Fruit fly (Drosophila melanogaster) whole organism, embryonic: ENCODE results near the gene Fst.

Experiments used
- CG10209 ChIP-seq: fragments of 200-800 bp; sonication (Bioruptor generic); optimal IDR thresholded peaks from 3 replicates; lab custom pipeline; 2017; ENCODE audit warnings: missing biosample characterization, mild to moderate bottlenecking, missing genetic modification characterization, missing genetic modification reagents
- CG1024 ChIP-seq: fragments of 200-800 bp; sonication (Bioruptor generic); IDR thresholded peaks from 2 replicates; pipeline ENCODE4 v1.3.6; 2022; ENCODE audit warnings: missing biosample characterization, missing genetic modification characterization
- CG11456 ChIP-seq: fragments of 200-800 bp; sonication (Bioruptor generic); IDR thresholded peaks from 3 replicates; pipeline ENCODE4 v1.3.6; 2022; ENCODE audit warnings: missing biosample characterization, missing genetic modification characterization
- CG11696 ChIP-seq: fragments of 200-800 bp; sonication (Bioruptor generic); IDR thresholded peaks from 2 replicates; pipeline ENCODE4 v1.3.6; 2022; ENCODE audit warnings: missing biosample characterization, missing genetic modification characterization
- CG11723 ChIP-seq: fragments of 200-800 bp; sonication (Bioruptor generic); optimal IDR thresholded peaks from 2 replicates; lab custom pipeline; 2017; ENCODE audit warnings: missing biosample characterization, mild to moderate bottlenecking, missing genetic modification characterization
- CG12155 ChIP-seq: fragments of 200-800 bp; sonication (Bioruptor generic); optimal IDR thresholded peaks from 3 replicates; lab custom pipeline; 2016; ENCODE audit warnings: missing biosample characterization, missing genetic modification characterization
- CG12659 ChIP-seq: fragments of 200-800 bp; sonication (Bioruptor generic); optimal IDR thresholded peaks from 3 replicates; lab custom pipeline; 2017; ENCODE audit warnings: mild to moderate bottlenecking, missing biosample characterization, missing genetic modification reagents, missing genetic modification characterization
- CG14441 ChIP-seq: fragments of 200-800 bp; sonication (Bioruptor generic); IDR thresholded peaks from 2 replicates; pipeline ENCODE4 v1.3.6; 2022; ENCODE audit warnings: missing biosample characterization, missing genetic modification characterization
- CG15073 ChIP-seq: fragments of 200-800 bp; sonication (Bioruptor generic); optimal IDR thresholded peaks from 2 replicates; lab custom pipeline; 2016; ENCODE audit warnings: missing biosample characterization, missing genetic modification characterization
- CG16815 ChIP-seq: fragments of 200-800 bp; sonication (Bioruptor generic); optimal IDR thresholded peaks from 3 replicates; lab custom pipeline; 2017; ENCODE audit warnings: missing biosample characterization, mild to moderate bottlenecking, missing genetic modification characterization
- CG17359 ChIP-seq: fragments of 200-800 bp; sonication (Bioruptor generic); optimal IDR thresholded peaks from 3 replicates; lab custom pipeline; 2018; ENCODE audit warnings: missing biosample characterization, mild to moderate bottlenecking, missing genetic modification characterization, moderate library complexity
- CG31388 ChIP-seq: fragments of 200-800 bp; sonication (Bioruptor generic); optimal IDR thresholded peaks from 2 replicates; lab custom pipeline; 2016; ENCODE audit warnings: missing biosample characterization, missing genetic modification characterization
- CG3847 ChIP-seq: fragments of 200-800 bp; sonication (Bioruptor generic); IDR thresholded peaks from 2 replicates; pipeline ENCODE4 v1.3.6; 2022; ENCODE audit warnings: missing biosample characterization, missing genetic modification characterization
- CG3995 ChIP-seq: fragments of 200-800 bp; sonication (Bioruptor generic); optimal IDR thresholded peaks from 3 replicates; lab custom pipeline; 2016; ENCODE audit warnings: missing biosample characterization, missing genetic modification characterization
- CG6272 ChIP-seq: fragments of 200-800 bp; sonication (Bioruptor generic); IDR thresholded peaks from 2 replicates; pipeline ENCODE4 v1.3.6; 2022; ENCODE audit warnings: missing biosample characterization, missing genetic modification characterization
- CG6854 ChIP-seq: fragments of 200-800 bp; sonication (Bioruptor generic); optimal IDR thresholded peaks from 3 replicates; lab custom pipeline; 2017; ENCODE audit warnings: missing biosample characterization, mild to moderate bottlenecking, missing genetic modification characterization
- CG7271 ChIP-seq: fragments of 200-800 bp; sonication (Bioruptor generic); optimal IDR thresholded peaks from 2 replicates; lab custom pipeline; 2018; ENCODE audit warnings: missing biosample characterization, mild to moderate bottlenecking, missing genetic modification characterization, moderate library complexity
- CG7556 ChIP-seq: fragments of 200-800 bp; sonication (Bioruptor generic); optimal IDR thresholded peaks from 2 replicates; lab custom pipeline; 2017; ENCODE audit warnings: missing biosample characterization, mild to moderate bottlenecking, missing genetic modification characterization
- CG9797 ChIP-seq: fragments of 200-800 bp; sonication (Bioruptor generic); optimal IDR thresholded peaks from 3 replicates; lab custom pipeline; 2018; ENCODE audit warnings: missing biosample characterization, mild to moderate bottlenecking, missing genetic modification characterization
- Doc2 ChIP-seq: fragments of 200-800 bp; sonication (Bioruptor generic); IDR thresholded peaks from 2 replicates; pipeline ENCODE4 v1.3.6; 2022; ENCODE audit warnings: missing biosample characterization, missing genetic modification characterization
- Dref ChIP-seq: fragments of 200-800 bp; sonication (Bioruptor generic); IDR thresholded peaks from 2 replicates; pipeline ENCODE4 v1.3.6; 2022; ENCODE audit warnings: missing biosample characterization, missing genetic modification characterization
- Drgx ChIP-seq: fragments of 200-800 bp; sonication (Bioruptor generic); IDR thresholded peaks from 2 replicates; pipeline ENCODE4 v1.3.6; 2022; ENCODE audit warnings: missing biosample characterization, missing genetic modification characterization
- HHEX ChIP-seq: fragments of 200-800 bp; sonication (Bioruptor generic); optimal IDR thresholded peaks from 3 replicates; lab custom pipeline; 2017; ENCODE audit warnings: missing biosample characterization, mild to moderate bottlenecking, missing genetic modification characterization, missing genetic modification reagents
- Hand ChIP-seq: fragments of 200-800 bp; sonication (Bioruptor generic); optimal IDR thresholded peaks from 2 replicates; lab custom pipeline; 2017; ENCODE audit warnings: mild to moderate bottlenecking, missing biosample characterization, missing genetic modification reagents, missing genetic modification characterization
- Hr3 ChIP-seq: fragments of 200-800 bp; sonication (Bioruptor generic); optimal IDR thresholded peaks from 3 replicates; lab custom pipeline; 2016; ENCODE audit warnings: missing biosample characterization, missing genetic modification characterization
- Hr39 ChIP-seq: fragments of >200 bp; optimal IDR thresholded peaks from 2 replicates; lab custom pipeline; 2017
- Lpt ChIP-seq: fragments of >200 bp; optimal IDR thresholded peaks from 2 replicates; lab custom pipeline; 2018; ENCODE audit warnings: missing biosample characterization, missing genetic modification characterization
- MTF-1 ChIP-seq: fragments of 200-800 bp; sonication (Bioruptor generic); optimal IDR thresholded peaks from 2 replicates; lab custom pipeline; 2018; ENCODE audit warnings: missing biosample characterization, mild to moderate bottlenecking, missing genetic modification characterization, borderline replicate concordance
- Mad ChIP-seq: fragments of 200-800 bp; sonication (Bioruptor generic); optimal IDR thresholded peaks from 2 replicates; lab custom pipeline; 2016; ENCODE audit warnings: missing biosample characterization, missing genetic modification characterization
- NC2α ChIP-seq: fragments of 200-800 bp; sonication (Bioruptor generic); optimal IDR thresholded peaks from 2 replicates; lab custom pipeline; 2016; ENCODE audit warnings: missing biosample characterization, missing genetic modification characterization
- NfI ChIP-seq: fragments of 200-800 bp; sonication (Bioruptor generic); optimal IDR thresholded peaks from 3 replicates; lab custom pipeline; 2018; ENCODE audit warnings: missing biosample characterization, mild to moderate bottlenecking, missing genetic modification characterization, moderate library complexity
- Sin3A ChIP-seq: fragments of >200 bp; optimal IDR thresholded peaks from 2 replicates; lab custom pipeline; 2018
- ap ChIP-seq: fragments of 200-800 bp; sonication (Bioruptor generic); IDR thresholded peaks from 2 replicates; pipeline ENCODE4 v1.3.6; 2022; ENCODE audit warnings: missing biosample characterization, missing genetic modification characterization
- dimm ChIP-seq: fragments of 200-800 bp; sonication (Bioruptor generic); IDR thresholded peaks from 2 replicates; pipeline ENCODE4 v1.3.6; 2022; ENCODE audit warnings: missing biosample characterization, missing genetic modification characterization
- ftz-f1 ChIP-seq: fragments of 200-800 bp; sonication (Bioruptor generic); optimal IDR thresholded peaks from 2 replicates; lab custom pipeline; 2016; ENCODE audit warnings: missing biosample characterization, missing genetic modification characterization
- gsb-n ChIP-seq: fragments of 200-800 bp; sonication (Bioruptor generic); optimal IDR thresholded peaks from 3 replicates; lab custom pipeline; 2018; ENCODE audit warnings: missing biosample characterization, mild to moderate bottlenecking, missing genetic modification characterization
- hb ChIP-seq: fragments of 200-800 bp; sonication (Bioruptor generic); IDR thresholded peaks from 3 replicates; pipeline ENCODE4 v1.3.6; 2022; ENCODE audit warnings: missing biosample characterization, missing genetic modification characterization; ENCODE audit not compliant: partially characterized antibody
- inv ChIP-seq: fragments of 200-800 bp; sonication (Bioruptor generic); IDR thresholded peaks from 2 replicates; pipeline ENCODE4 v1.3.6; 2022; ENCODE audit warnings: missing biosample characterization, missing genetic modification characterization; ENCODE audit not compliant: partially characterized antibody
- jing ChIP-seq: fragments of 200-800 bp; sonication (Bioruptor generic); optimal IDR thresholded peaks from 2 replicates; lab custom pipeline; 2018; ENCODE audit warnings: missing biosample characterization, mild to moderate bottlenecking, missing genetic modification characterization
- jumu ChIP-seq: fragments of 200-800 bp; sonication (Bioruptor generic); optimal IDR thresholded peaks from 3 replicates; lab custom pipeline; 2016; ENCODE audit warnings: missing biosample characterization, missing genetic modification characterization
- lilli ChIP-seq: fragments of 200-800 bp; sonication (Bioruptor generic); optimal IDR thresholded peaks from 3 replicates; lab custom pipeline; 2016; ENCODE audit warnings: missing biosample characterization, missing genetic modification characterization
- lmd ChIP-seq: fragments of 200-800 bp; sonication (Bioruptor generic); IDR thresholded peaks from 2 replicates; pipeline ENCODE4 v1.3.6; 2022; ENCODE audit warnings: missing biosample characterization, missing genetic modification characterization
- nau ChIP-seq: fragments of 200-800 bp; sonication (Bioruptor generic); optimal IDR thresholded peaks from 3 replicates; lab custom pipeline; 2017; ENCODE audit warnings: missing biosample characterization, mild to moderate bottlenecking, missing genetic modification characterization, missing genetic modification reagents
- oc ChIP-seq: fragments of 200-800 bp; sonication (Bioruptor generic); optimal IDR thresholded peaks from 2 replicates; lab custom pipeline; 2018; ENCODE audit warnings: missing biosample characterization, mild to moderate bottlenecking, missing genetic modification characterization, moderate library complexity
- pho ChIP-seq: fragments of 200-800 bp; sonication (Bioruptor generic); optimal IDR thresholded peaks from 2 replicates; lab custom pipeline; 2016; ENCODE audit warnings: missing biosample characterization, missing genetic modification characterization
- ranshi ChIP-seq: fragments of 200-800 bp; sonication (Bioruptor generic); IDR thresholded peaks from 2 replicates; pipeline ENCODE4 v1.3.6; 2022; ENCODE audit warnings: missing biosample characterization, missing genetic modification characterization
- repo ChIP-seq: fragments of 200-800 bp; sonication (Bioruptor generic); optimal IDR thresholded peaks from 2 replicates; lab custom pipeline; 2016; ENCODE audit warnings: missing biosample characterization, missing genetic modification characterization
- sens ChIP-seq: fragments of 200-800 bp; sonication (Bioruptor generic); peaks from one replicate; lab custom pipeline; 2016; ENCODE audit warnings: missing biosample characterization, missing genetic modification characterization
- seq ChIP-seq: fragments of 200-800 bp; sonication (Bioruptor generic); IDR thresholded peaks from 2 replicates; pipeline ENCODE4 v1.3.6; 2022; ENCODE audit warnings: missing biosample characterization, missing genetic modification characterization
- trem ChIP-seq: fragments of 200-800 bp; optimal IDR thresholded peaks from 3 replicates; lab custom pipeline; 2019; ENCODE audit warnings: missing biosample characterization, mild to moderate bottlenecking, missing genetic modification characterization, moderate library complexity
- unpg ChIP-seq: fragments of 200-800 bp; sonication (Bioruptor generic); optimal IDR thresholded peaks from 3 replicates; lab custom pipeline; 2018; ENCODE audit warnings: missing biosample characterization, mild to moderate bottlenecking, missing genetic modification characterization, moderate library complexity
- usp ChIP-seq: fragments of >200 bp; optimal IDR thresholded peaks from 2 replicates; lab custom pipeline; 2017; ENCODE audit warnings: missing biosample characterization, missing genetic modification characterization

Gene Fst

dm6 chr3R:9618331-9618730 is 27.6 kb downstream of the Fst start (continued):
- TF ChIP-seq CG1024 (GFP tag; lab: Robert Waterston, UW) (peak; percentile 56; the same call in 1 of the 2 replicates), usp (no peak), oc (tag; lab: Kevin White, UChicago) (peak; percentile 67), nau (GFP tag; lab: Kevin White, UChicago) (peak; percentile 59), CG14441 (GFP tag; lab: Robert Waterston, UW) (peak; percentile 79), Hr3 (peak; percentile 46), lmd (peak; percentile 84), CG12155 (peak; percentile 43), CG31388 (GFP tag; lab: Kevin White, UChicago) (peak; percentile 25), unpg (GFP tag; lab: Kevin White, UChicago) (peak; percentile 76), gsb-n (tag; lab: Kevin White, UChicago) (peak; percentile 66), jumu (GFP tag; lab: Kevin White, UChicago) (peak; percentile 68), Sin3A (no peak), lilli (GFP tag; lab: Kevin White, UChicago) (peak; percentile 73), Dref (GFP tag; lab: Robert Waterston, UW) (no peak), CG9797 (GFP tag; lab: Kevin White, UChicago) (no peak), hb (GFP tag; lab: Robert Waterston, UW) (no peak), pho (peak; percentile 35), repo (GFP tag; lab: Kevin White, UChicago) (peak; percentile 74), Lpt (GFP tag; lab: Kevin White, UChicago) (no peak), trem (tag; lab: Kevin White, UChicago) (peak; percentile 15), sens (GFP tag; lab: Kevin White, UChicago) (peak; percentile 95), inv (no peak), MTF-1 (GFP tag; lab: Kevin White, UChicago) (peak; percentile 26), ftz-f1 (no peak), CG12659 (GFP tag; lab: Kevin White, UChicago) (peak; percentile 61), CG3995 (GFP tag; lab: Kevin White, UChicago) (no peak), NfI (GFP tag; lab: Kevin White, UChicago) (peak; percentile 69), ranshi (GFP tag; lab: Robert Waterston, UW) (peak; percentile 74), CG17359 (tag; lab: Kevin White, UChicago) (peak; percentile 83), Hand (GFP tag; lab: Kevin White, UChicago) (no peak), CG10209 (peak; percentile 54), CG15073 (GFP tag; lab: Kevin White, UChicago) (peak; percentile 6), CG6272 (GFP tag; lab: Robert Waterston, UW) (no peak; the same call in none of the 2 replicates), CG6854 (no peak), Hr39 (no peak), Mad (peak; percentile 46), CG11696 (0 out of 2 replicates have a peak, but pooled peaks have one; percentile 52), CG7271 (no peak), CG11723 (peak; percentile 56), CG7556 (peak; percentile 44), CG16815 (GFP tag; lab: Kevin White, UChicago) (peak; percentile 56), CG11456 (GFP tag; lab: Robert Waterston, UW) (peak; percentile 79; the same call in 2 of the 3 replicates), dimm (GFP tag; lab: Robert Waterston, UW) (peak; percentile 58), seq (GFP tag; lab: Robert Waterston, UW) (peak; percentile 65), ap (peak; percentile 71), Doc2 (peak; percentile 44; the same call in 1 of the 2 replicates), NC2α (peak; percentile 36), Drgx (GFP tag; lab: Robert Waterston, UW) (peak; percentile 92), jing (GFP tag; lab: Kevin White, UChicago) (peak; percentile 64), HHEX (GFP tag; lab: Kevin White, UChicago) (peak; percentile 60), CG3847 (GFP tag; lab: Robert Waterston, UW) (peak; percentile 55)
